Fruit fly (Drosophila melanogaster) whole organism, pupa: Measurements from ENCODE around the gene CG10996.

ENCODE experiments used
- CG10348 ChIP-seq: fragments of 200-800 bp; sonication (Bioruptor generic); IDR thresholded peaks from 2 replicates; pipeline ENCODE4 v1.3.6; 2022; ENCODE audit warnings: missing biosample characterization, missing genetic modification characterization
- CG12605 ChIP-seq: fragments of 200-800 bp; sonication (Bioruptor generic); IDR thresholded peaks from 2 replicates; pipeline ENCODE4 v1.3.6; 2022; ENCODE audit warnings: missing biosample characterization, missing genetic modification characterization
- CG13204 ChIP-seq: fragments of 200-800 bp; sonication (Bioruptor generic); optimal IDR thresholded peaks from 2 replicates; lab custom pipeline; 2018; ENCODE audit warnings: missing biosample characterization, mild to moderate bottlenecking, missing genetic modification characterization, moderate library complexity
- CG14655 ChIP-seq: fragments of 200-800 bp; sonication (Bioruptor generic); optimal IDR thresholded peaks from 3 replicates; lab custom pipeline; 2017; ENCODE audit warnings: mild to moderate bottlenecking, missing biosample characterization, missing genetic modification reagents, missing genetic modification characterization
- CG15710 ChIP-seq: fragments of 200-800 bp; sonication (Bioruptor generic); optimal IDR thresholded peaks from 2 replicates; lab custom pipeline; 2018; ENCODE audit warnings: missing biosample characterization, mild to moderate bottlenecking, missing genetic modification characterization, moderate library complexity
- CG17806 ChIP-seq: fragments of 200-800 bp; sonication (Bioruptor generic); optimal IDR thresholded peaks from 2 replicates; lab custom pipeline; 2018; ENCODE audit warnings: missing biosample characterization, mild to moderate bottlenecking, missing genetic modification characterization, moderate library complexity
- CG32121 ChIP-seq: fragments of 200-800 bp; sonication (Bioruptor generic); IDR thresholded peaks from 2 replicates; pipeline ENCODE4 v1.3.6; 2022; ENCODE audit warnings: missing biosample characterization, missing genetic modification characterization
- CG34367 ChIP-seq: fragments of 200-800 bp; sonication (Bioruptor generic); optimal IDR thresholded peaks from 2 replicates; lab custom pipeline; 2018; ENCODE audit warnings: missing biosample characterization, mild to moderate bottlenecking, missing genetic modification characterization
- CG4496 ChIP-seq: fragments of 200-800 bp; sonication (Bioruptor generic); IDR thresholded peaks from 3 replicates; pipeline ENCODE4 v1.3.6; 2022; ENCODE audit warnings: missing biosample characterization, missing genetic modification characterization
- CG8159 ChIP-seq: fragments of 200-800 bp; sonication (Bioruptor generic); optimal IDR thresholded peaks from 3 replicates; lab custom pipeline; 2018; ENCODE audit warnings: missing biosample characterization, mild to moderate bottlenecking, missing genetic modification characterization, moderate library complexity
- CG8301 ChIP-seq: fragments of 200-800 bp; sonication (Bioruptor generic); optimal IDR thresholded peaks from 2 replicates; lab custom pipeline; 2018; ENCODE audit warnings: missing biosample characterization, mild to moderate bottlenecking, missing genetic modification characterization
- CG9948 ChIP-seq: fragments of 200-800 bp; sonication (Bioruptor generic); optimal IDR thresholded peaks from 2 replicates; lab custom pipeline; 2018; ENCODE audit warnings: missing biosample characterization, mild to moderate bottlenecking, missing genetic modification characterization, moderate library complexity
- D1 ChIP-seq: fragments of 200-800 bp; sonication (Bioruptor generic); optimal IDR thresholded peaks from 2 replicates; lab custom pipeline; 2018; ENCODE audit warnings: missing biosample characterization, mild to moderate bottlenecking, missing genetic modification characterization, moderate library complexity
- EcR ChIP-seq: fragments of 200-800 bp; sonication (Bioruptor generic); optimal IDR thresholded peaks from 3 replicates; lab custom pipeline; 2019; ENCODE audit warnings: missing biosample characterization, missing genetic modification characterization, mild to moderate bottlenecking, moderate library complexity, missing genetic modification reagents
- Ets98B ChIP-seq: fragments of 200-800 bp; sonication (Bioruptor generic); IDR thresholded peaks from 2 replicates; pipeline ENCODE4 v1.3.6; 2022; ENCODE audit warnings: missing biosample characterization, missing genetic modification characterization
- Pif1A ChIP-seq: fragments of 200-800 bp; sonication (Bioruptor generic); optimal IDR thresholded peaks from 3 replicates; lab custom pipeline; 2016; ENCODE audit warnings: missing biosample characterization, missing genetic modification characterization
- Pif1B ChIP-seq: fragments of 200-800 bp; sonication (Bioruptor generic); optimal IDR thresholded peaks from 3 replicates; lab custom pipeline; 2016; ENCODE audit warnings: missing biosample characterization, missing genetic modification characterization
- Snoo ChIP-seq: fragments of 200-800 bp; sonication (Bioruptor generic); optimal IDR thresholded peaks from 3 replicates; lab custom pipeline; 2017; ENCODE audit warnings: missing biosample characterization, mild to moderate bottlenecking, missing genetic modification characterization, inconsistent platforms
- fd96Ca ChIP-seq: fragments of 200-800 bp; sonication (Bioruptor generic); IDR thresholded peaks from 3 replicates; pipeline ENCODE4 v1.3.6; 2022; ENCODE audit warnings: missing biosample characterization, missing genetic modification characterization
- gl ChIP-seq: fragments of 200-800 bp; sonication (Bioruptor generic); optimal IDR thresholded peaks from 2 replicates; lab custom pipeline; 2018; ENCODE audit warnings: missing biosample characterization, mild to moderate bottlenecking, missing genetic modification characterization
- rn ChIP-seq: fragments of 200-800 bp; sonication (Bioruptor generic); IDR thresholded peaks from 2 replicates; pipeline ENCODE4 v1.3.6; 2022; ENCODE audit warnings: missing biosample characterization, missing genetic modification characterization

CG10996 gene

dm6 chrX:13758989-13759549 lies 38.4 kb downstream of the CG10996 start, which contains the start of gene Yp3:
TSS of gene Yp3 (plus strand) at chrX:13759546.
- TF ChIP-seq fd96Ca (GFP tag; lab: Robert Waterston, UW) = no peak
- no peak for TF ChIP-seq CG14655 (GFP tag; lab: Kevin White, UChicago)
- TF ChIP-seq D1 (tag; lab: Kevin White, UChicago) = no peak
- no peak for TF ChIP-seq Pif1B (GFP tag; lab: Kevin White, UChicago)
- TF ChIP-seq CG9948 (tag; lab: Kevin White, UChicago) = no peak
- no peak for TF ChIP-seq gl (tag; lab: Kevin White, UChicago)
- TF ChIP-seq CG8301 = no peak
- TF ChIP-seq rn = no peak
- TF ChIP-seq Pif1A (GFP tag; lab: Kevin White, UChicago) = no peak
- no peak for TF ChIP-seq CG8159
- TF ChIP-seq Snoo (tag; lab: Kevin White, UChicago) = no peak
- no peak for TF ChIP-seq CG12605 (GFP tag; lab: Robert Waterston, UW)
- TF ChIP-seq CG13204 (GFP tag; lab: Kevin White, UChicago) = no peak
- TF ChIP-seq CG34367 (tag; lab: Kevin White, UChicago) = no peak
- no peak for TF ChIP-seq Ets98B (GFP tag; lab: Robert Waterston, UW)

DNA sequence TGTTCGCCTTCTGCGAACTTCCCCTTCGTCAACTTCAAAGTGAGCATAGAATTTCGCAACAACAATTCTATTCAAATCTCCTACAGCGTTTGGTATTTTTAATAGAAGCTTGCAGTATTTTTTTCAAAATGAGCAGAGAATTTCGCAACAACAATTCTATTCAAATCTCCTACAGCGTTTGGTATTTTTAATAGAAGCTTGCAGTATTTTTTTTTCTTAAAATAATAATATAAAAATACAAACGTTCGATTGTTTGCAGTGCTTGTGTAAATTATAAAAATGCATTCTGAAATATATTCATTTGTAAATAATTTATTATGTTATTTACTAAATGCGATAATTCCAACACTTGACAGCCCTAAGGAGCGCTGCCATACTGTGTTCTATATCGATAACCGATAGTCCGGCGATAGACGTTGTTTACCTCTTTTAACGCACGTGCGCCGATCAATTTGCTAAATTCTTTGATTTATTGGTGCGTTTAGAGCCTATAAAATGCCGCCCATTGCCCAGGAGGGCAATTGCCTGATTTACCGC lies 40.6 kb downstream of the CG10996 start, which contains the start of the genes CG32625 and Rtc1:
TSS of gene CG32625 (minus strand) at position 51 of the 537 bp plus-strand sequence.
TSS of gene Rtc1 (plus strand) at position 404 of the 537 bp plus-strand sequence.
- peak; percentile 20 for TF ChIP-seq CG15710 (tag; lab: Kevin White, UChicago)
- peak; percentile 7 for TF ChIP-seq CG8159
- peak; percentile 2 for TF ChIP-seq Pif1A (GFP tag; lab: Kevin White, UChicago)
- TF ChIP-seq fd96Ca (GFP tag; lab: Robert Waterston, UW) = no peak
- TF ChIP-seq CG17806 (tag; lab: Kevin White, UChicago) = peak; percentile 24
- TF ChIP-seq Ets98B (GFP tag; lab: Robert Waterston, UW) = peak; percentile 42; the same call in 1 of the 2 replicates

dm6 chrX:13755152-13755557 lies 42.3 kb downstream of the CG10996 start, which contains the start of gene Pdcd4:
TSS of gene Pdcd4 (minus strand) at chrX:13755406.
- TF ChIP-seq Ets98B (GFP tag; lab: Robert Waterston, UW) = peak; percentile 28; the same call in 1 of the 2 replicates
- TF ChIP-seq CG9948 (tag; lab: Kevin White, UChicago) = peak; percentile 38
- peak; percentile 83 for TF ChIP-seq gl (tag; lab: Kevin White, UChicago)
- TF ChIP-seq CG10348 (GFP tag; lab: Robert Waterston, UW) = no peak
- 0 out of 2 replicates have a peak, but pooled peaks have one; percentile 19 for TF ChIP-seq rn
- TF ChIP-seq CG14655 (GFP tag; lab: Kevin White, UChicago) = peak; percentile 64
- peak; percentile 78 for TF ChIP-seq EcR (GFP tag; lab: Kevin White, UChicago)
- peak; percentile 34 for TF ChIP-seq Pif1B (GFP tag; lab: Kevin White, UChicago)
- peak; percentile 56 for TF ChIP-seq CG8159
- peak; percentile 80 for TF ChIP-seq Pif1A (GFP tag; lab: Kevin White, UChicago)
- peak; percentile 67; the same call in 2 of the 3 replicates for TF ChIP-seq CG4496 (GFP tag; lab: Robert Waterston, UW)
- peak; percentile 34; the same call in 1 of the 3 replicates for TF ChIP-seq fd96Ca (GFP tag; lab: Robert Waterston, UW)
- TF ChIP-seq CG15710 (tag; lab: Kevin White, UChicago) = peak; percentile 43
- TF ChIP-seq CG32121 (GFP tag; lab: Robert Waterston, UW) = peak; percentile 42; the same call in 1 of the 2 replicates
- peak; percentile 16 for TF ChIP-seq CG8301
- TF ChIP-seq CG13204 (GFP tag; lab: Kevin White, UChicago) = peak; percentile 48
- peak; percentile 74 for TF ChIP-seq CG34367 (tag; lab: Kevin White, UChicago)
- no peak for TF ChIP-seq Snoo (tag; lab: Kevin White, UChicago)
- peak; percentile 42 for TF ChIP-seq D1 (tag; lab: Kevin White, UChicago)
- TF ChIP-seq CG17806 (tag; lab: Kevin White, UChicago) = peak; percentile 27
- peak; percentile 40; the same call in 1 of the 2 replicates for TF ChIP-seq CG12605 (GFP tag; lab: Robert Waterston, UW)

- TF ChIP-seq D1 (tag; lab: Kevin White, UChicago) (no peak), gl (tag; lab: Kevin White, UChicago) (peak; percentile 73), CG9948 (tag; lab: Kevin White, UChicago) (peak; percentile 13), Pif1A (GFP tag; lab: Kevin White, UChicago) (peak; percentile 25), CG8301 (peak; percentile 49), CG8159 (peak; percentile 29), CG14655 (GFP tag; lab: Kevin White, UChicago) (peak; percentile 46), Pif1B (GFP tag; lab: Kevin White, UChicago) (no peak), CG4496 (GFP tag; lab: Robert Waterston, UW) (peak; percentile 76; the same call in 1 of the 3 replicates), CG12605 (GFP tag; lab: Robert Waterston, UW) (peak; percentile 85), Snoo (tag; lab: Kevin White, UChicago) (peak; percentile 34), CG13204 (GFP tag; lab: Kevin White, UChicago) (peak; percentile 44), Ets98B (GFP tag; lab: Robert Waterston, UW) (peak; percentile 63; the same call in 1 of the 2 replicates), fd96Ca (GFP tag; lab: Robert Waterston, UW) (peak; percentile 53; the same call in 2 of the 3 replicates), CG17806 (tag; lab: Kevin White, UChicago) (peak; percentile 17), CG32121 (GFP tag; lab: Robert Waterston, UW) (no peak; the same call in 1 of the 2 replicates), CG15710 (tag; lab: Kevin White, UChicago) (peak; percentile 55), rn (no peak), CG34367 (tag; lab: Kevin White, UChicago) (peak; percentile 55)
- TF ChIP-seq, all 21 proteins: peak for 15
These were observed 43.0 kb downstream of the CG10996 start for dm6 chrX:13754476-13754875.
